Worm (Caenorhabditis elegans) whole organism, L1 larva: ENCODE measurements around the gene F46B6.6.

Experiments used
- C04F5.9 ChIP-seq: sonication (generic microtip); optimal IDR thresholded peaks from 2 replicates; lab custom pipeline; 2016; ENCODE audit warnings: missing genetic modification characterization, missing compliant biosample characterization
- C34B4.2 ChIP-seq: sonication (generic microtip); optimal IDR thresholded peaks from 2 replicates; lab custom pipeline; 2017; ENCODE audit warnings: mild to moderate bottlenecking, missing genetic modification characterization, missing compliant biosample characterization
- F16B12.6 ChIP-seq: fragments of 150-350 bp; optimal IDR thresholded peaks from 2 replicates; lab custom pipeline; 2014; ENCODE audit warnings: missing biosample characterization, missing genetic modification characterization
- Y116A8C.19 ChIP-seq: sonication (generic microtip); optimal IDR thresholded peaks from 2 replicates; lab custom pipeline; 2016; ENCODE audit warnings: missing compliant biosample characterization, missing genetic modification characterization, borderline replicate concordance
- aha-1 ChIP-seq: fragments of 150-350 bp; optimal IDR thresholded peaks from 2 replicates; lab custom pipeline; 2014; ENCODE audit warnings: missing biosample characterization, missing genetic modification characterization
- ama-1 ChIP-seq: fragments of 150-350 bp; optimal IDR thresholded peaks from 2 replicates; lab custom pipeline; 2014
- ceh-63 ChIP-seq: fragments of 200-800 bp; sonication (Bioruptor generic); optimal IDR thresholded peaks from 2 replicates; lab custom pipeline; 2018; ENCODE audit warnings: mild to moderate bottlenecking, missing genetic modification characterization, missing compliant biosample characterization
- ceh-90 ChIP-seq: sonication (generic microtip); optimal IDR thresholded peaks from 2 replicates; lab custom pipeline; 2016; ENCODE audit warnings: missing genetic modification characterization, missing compliant biosample characterization
- ces-1 ChIP-seq: fragments of 150-350 bp; optimal IDR thresholded peaks from 2 replicates; lab custom pipeline; 2014; ENCODE audit warnings: missing biosample characterization, missing genetic modification reagents, missing genetic modification characterization
- dpl-1 ChIP-seq, 3 experiments: fragments of 150-350 bp in 2 of 3; sonication (generic microtip) in 1 of 3; optimal IDR thresholded peaks; 2 replicates each; lab custom pipeline; 2014 to 2017; ENCODE audit warnings: missing biosample characterization in 3 of 3, missing genetic modification characterization in 3 of 3, missing genetic modification reagents in 3 of 3
- dsc-1 ChIP-seq: sonication (generic microtip); optimal IDR thresholded peaks from 2 replicates; lab custom pipeline; 2016; ENCODE audit warnings: mild to moderate bottlenecking, missing genetic modification characterization, missing compliant biosample characterization
- efl-1 ChIP-seq, 4 experiments: fragments of 150-350 bp; optimal IDR thresholded peaks in 3 of 4; peaks in 1 of 4; 1 replicate in 1 of 4; 2 replicates in 3 of 4; lab custom pipeline; 2014; ENCODE audit warnings: missing biosample characterization in 2 of 4, missing genetic modification characterization in 2 of 4, missing genetic modification reagents in 2 of 4
- egl-13 ChIP-seq: sonication (generic microtip); optimal IDR thresholded peaks from 2 replicates; lab custom pipeline; 2016; ENCODE audit warnings: missing genotype, missing genetic modification reagents, missing genetic modification characterization, missing compliant biosample characterization
- egl-27 ChIP-seq, 2 experiments: fragments of 150-350 bp in 1 of 2; sonication (generic microtip); optimal IDR thresholded peaks; 3 replicates each; lab custom pipeline; 2017 to 2018; ENCODE audit warnings: missing biosample characterization in 2 of 2, missing genetic modification characterization in 2 of 2, missing genetic modification reagents in 2 of 2
- fkh-10 ChIP-seq: sonication (generic microtip); optimal IDR thresholded peaks from 2 replicates; lab custom pipeline; 2017; ENCODE audit warnings: missing biosample characterization, missing genetic modification reagents, missing genetic modification characterization
- fkh-4 ChIP-seq: sonication (generic microtip); optimal IDR thresholded peaks from 2 replicates; lab custom pipeline; 2016; ENCODE audit warnings: missing compliant biosample characterization, missing genetic modification characterization, borderline replicate concordance
- fkh-8 ChIP-seq: sonication (generic microtip); optimal IDR thresholded peaks from 2 replicates; lab custom pipeline; 2016; ENCODE audit warnings: mild to moderate bottlenecking, missing genetic modification characterization, missing compliant biosample characterization
- lin-14 ChIP-seq: fragments of 200-800 bp; sonication (Bioruptor generic); optimal IDR thresholded peaks from 2 replicates; lab custom pipeline; 2018; ENCODE audit warnings: mild to moderate bottlenecking, missing genetic modification characterization, moderate library complexity, missing compliant biosample characterization
- lin-15B ChIP-seq: fragments of 150-350 bp; sonication (generic microtip); optimal IDR thresholded peaks from 3 replicates; lab custom pipeline; 2014; ENCODE audit warnings: missing biosample characterization, missing genetic modification characterization
- lin-35 ChIP-seq, 2 experiments: fragments of 150-350 bp; optimal IDR thresholded peaks; 2 replicates each; lab custom pipeline; 2014; ENCODE audit warnings: missing biosample characterization in 2 of 2, missing genetic modification characterization in 2 of 2, missing genetic modification reagents in 2 of 2
- lsy-2 ChIP-seq, 2 experiments: fragments of 150-350 bp; optimal IDR thresholded peaks; 2 replicates each; lab custom pipeline; 2014; ENCODE audit warnings: missing biosample characterization in 2 of 2, missing genetic modification characterization in 2 of 2
- mab-9 ChIP-seq: fragments of 200-800 bp; sonication (Bioruptor generic); IDR thresholded peaks from 2 replicates; pipeline ENCODE4 v1.3.6; 2022; ENCODE audit warnings: missing genetic modification reagents, missing genetic modification characterization, missing compliant biosample characterization
- mep-1 ChIP-seq: fragments of 150-350 bp; optimal IDR thresholded peaks from 2 replicates; lab custom pipeline; 2014; ENCODE audit warnings: missing biosample characterization, missing genetic modification characterization
- nhr-19 ChIP-seq: fragments of 200-800 bp; sonication (Bioruptor generic); conservative IDR thresholded peaks from 2 replicates; pipeline ENCODE4 v1.3.6; 2022; ENCODE audit warnings: missing genetic modification characterization, missing compliant biosample characterization
- nhr-237 ChIP-seq: fragments of 150-350 bp; optimal IDR thresholded peaks from 2 replicates; lab custom pipeline; 2014; ENCODE audit warnings: missing biosample characterization, missing genetic modification characterization
- nhr-28 ChIP-seq: fragments of 150-350 bp; optimal IDR thresholded peaks from 2 replicates; lab custom pipeline; 2014; ENCODE audit warnings: missing biosample characterization, missing genetic modification characterization
- nhr-47 ChIP-seq: sonication (generic microtip); optimal IDR thresholded peaks from 2 replicates; lab custom pipeline; 2016; ENCODE audit warnings: mild to moderate bottlenecking, missing genetic modification characterization, moderate library complexity, missing compliant biosample characterization
- nhr-71 ChIP-seq: sonication (generic microtip); optimal IDR thresholded peaks from 2 replicates; lab custom pipeline; 2016; ENCODE audit warnings: mild to moderate bottlenecking, missing genetic modification characterization, moderate library complexity, missing compliant biosample characterization
- nhr-76 ChIP-seq: sonication (generic microtip); optimal IDR thresholded peaks from 2 replicates; lab custom pipeline; 2017; ENCODE audit warnings: missing biosample characterization, missing genetic modification characterization
- nhr-90 ChIP-seq: sonication (generic microtip); optimal IDR thresholded peaks from 2 replicates; lab custom pipeline; 2016; ENCODE audit warnings: mild to moderate bottlenecking, missing genetic modification characterization, missing compliant biosample characterization; ENCODE audit not compliant: poor library complexity
- pag-3 ChIP-seq: sonication (generic microtip); optimal IDR thresholded peaks from 2 replicates; lab custom pipeline; 2017; ENCODE audit warnings: missing genetic modification characterization, mild to moderate bottlenecking, missing compliant biosample characterization, antibody characterized with exemption, borderline replicate concordance; ENCODE audit not compliant: insufficient read depth
- sox-4 ChIP-seq: sonication (generic microtip); optimal IDR thresholded peaks from 2 replicates; lab custom pipeline; 2016; ENCODE audit warnings: missing genetic modification characterization, missing compliant biosample characterization
- sup-37 ChIP-seq: fragments of 200-800 bp; sonication (Bioruptor generic); optimal IDR thresholded peaks from 2 replicates; lab custom pipeline; 2018; ENCODE audit warnings: mild to moderate bottlenecking, missing genetic modification characterization, missing compliant biosample characterization
- swsn-7 ChIP-seq: sonication (generic microtip); optimal IDR thresholded peaks from 2 replicates; lab custom pipeline; 2016; ENCODE audit warnings: missing genetic modification characterization, missing compliant biosample characterization
- tbx-2 ChIP-seq: sonication (generic microtip); optimal IDR thresholded peaks from 2 replicates; lab custom pipeline; 2016; ENCODE audit warnings: missing genetic modification characterization, missing compliant biosample characterization
- unc-30 ChIP-seq: sonication (generic microtip); optimal IDR thresholded peaks from 2 replicates; lab custom pipeline; 2017; ENCODE audit warnings: missing biosample characterization, missing genetic modification characterization
- unc-62 ChIP-seq: fragments of 150-350 bp; optimal IDR thresholded peaks from 2 replicates; lab custom pipeline; 2014; ENCODE audit warnings: missing biosample characterization, missing genetic modification reagents, missing genetic modification characterization
- unc-86 ChIP-seq: sonication (generic microtip); optimal IDR thresholded peaks from 2 replicates; lab custom pipeline; 2016; ENCODE audit warnings: missing genetic modification characterization, missing compliant biosample characterization
- zag-1 ChIP-seq: fragments of 150-350 bp; optimal IDR thresholded peaks from 2 replicates; lab custom pipeline; 2014; ENCODE audit warnings: missing biosample characterization, missing genetic modification characterization
- zip-4 ChIP-seq: fragments of 200-800 bp; sonication (Bioruptor generic); optimal IDR thresholded peaks from 2 replicates; lab custom pipeline; 2018; ENCODE audit warnings: mild to moderate bottlenecking, missing genetic modification characterization, moderate library complexity, missing compliant biosample characterization

Gene F46B6.6

ce11 chrV:9767941-9768340, 18.7 kb downstream of the F46B6.6 start:
- TF ChIP-seq lin-14 (GFP tag; lab: Kevin White, UChicago) (peak; percentile 22), fkh-10 (GFP tag; lab: Kevin White, UChicago) (peak; percentile 34), efl-1 (optimal IDR thresholded peaks at IDR 0.05; lab: Kevin White, UChicago) (no peak), efl-1 (GFP tag; optimal IDR thresholded peaks at IDR 0.05 in 1 of 2; lab: Kevin White, UChicago) (peak in 1 of 2 experiments; percentile 58), ces-1 (GFP tag; lab: Kevin White, UChicago) (peak; percentile 97), unc-86 (tag; lab: Kevin White, UChicago) (no peak), dpl-1 (GFP tag; optimal IDR thresholded peaks at IDR 0.05; lab: Kevin White, UChicago) (no peak)

ce11 chrV:9765622-9766021, 21.0 kb downstream of the F46B6.6 start:
- no peak for TF ChIP-seq unc-30
- TF ChIP-seq lsy-2 (tag; optimal IDR thresholded peaks at IDR 0.05; lab: Kevin White, UChicago), result peak; percentile 48 to 85
- no peak for TF ChIP-seq F16B12.6
- no peak for TF ChIP-seq mab-9 (GFP tag; lab: Robert Waterston, UW)
- peak; percentile 17 for TF ChIP-seq tbx-2 (tag; lab: Kevin White, UChicago)
- peak; percentile 30 for TF ChIP-seq nhr-47 (tag; lab: Kevin White, UChicago)
- no peak for TF ChIP-seq egl-27 (tag; optimal IDR thresholded peaks at IDR 0.05; lab: Kevin White, UChicago)
- peak; percentile 88 for TF ChIP-seq lin-14 (GFP tag; lab: Kevin White, UChicago)
- TF ChIP-seq Y116A8C.19 (tag; lab: Kevin White, UChicago), result no peak
- no peak for TF ChIP-seq fkh-4 (tag; lab: Kevin White, UChicago)
- TF ChIP-seq mep-1 (tag; lab: Kevin White, UChicago), result no peak
- TF ChIP-seq swsn-7 (tag; lab: Kevin White, UChicago), result peak; percentile 15
- no peak for TF ChIP-seq dsc-1 (tag; lab: Kevin White, UChicago)
- TF ChIP-seq nhr-76 (tag; lab: Kevin White, UChicago), result no peak
- TF ChIP-seq C34B4.2 (tag; lab: Kevin White, UChicago), result no peak
- TF ChIP-seq zag-1 (tag; lab: Kevin White, UChicago), result no peak
- TF ChIP-seq pag-3, result no peak
- TF ChIP-seq zip-4, result no peak
- TF ChIP-seq unc-62 (GFP tag; lab: Kevin White, UChicago), result no peak
- TF ChIP-seq nhr-237 (tag; lab: Kevin White, UChicago), result no peak
- no peak for TF ChIP-seq nhr-90 (tag; lab: Kevin White, UChicago)
- peak; percentile 100 for TF ChIP-seq ces-1 (GFP tag; lab: Kevin White, UChicago)
- TF ChIP-seq ceh-90 (tag; lab: Kevin White, UChicago), result no peak
- TF ChIP-seq sup-37 (GFP tag; lab: Kevin White, UChicago), result no peak
- TF ChIP-seq nhr-28 (tag; lab: Kevin White, UChicago), result no peak
- peak; percentile 42 for TF ChIP-seq nhr-71 (tag; lab: Kevin White, UChicago)
- no peak for TF ChIP-seq C04F5.9 (tag; lab: Kevin White, UChicago)
- TF ChIP-seq lin-35 (GFP tag; optimal IDR thresholded peaks at IDR 0.05; lab: Kevin White, UChicago), result no peak
- TF ChIP-seq efl-1 (optimal IDR thresholded peaks at IDR 0.05; lab: Kevin White, UChicago), result peak in 1 of 2 experiments; percentile 8
- no peak for TF ChIP-seq efl-1 (GFP tag; optimal IDR thresholded peaks at IDR 0.05 in 1 of 2; lab: Kevin White, UChicago)
- no peak for TF ChIP-seq nhr-19 (GFP tag; lab: Robert Waterston, UW)
- TF ChIP-seq ceh-63, result no peak
- TF ChIP-seq unc-86 (tag; lab: Kevin White, UChicago), result no peak
- TF ChIP-seq lin-15B (tag; lab: Kevin White, UChicago), result no peak
- TF ChIP-seq fkh-10 (GFP tag; lab: Kevin White, UChicago), result peak; percentile 98
- TF ChIP-seq fkh-8 (tag; lab: Kevin White, UChicago), result no peak
- TF ChIP-seq egl-13 (tag; lab: Kevin White, UChicago), result no peak
- TF ChIP-seq ama-1 (lab: Kevin White, UChicago), result no peak
- TF ChIP-seq aha-1 (tag; lab: Kevin White, UChicago), result no peak
- TF ChIP-seq sox-4 (tag; lab: Kevin White, UChicago), result no peak
